Worm (Caenorhabditis elegans) whole organism, mixed stage, embryonic: Measurements from ENCODE around the gene T14G10.8.

Experiments used
- M03D4.4 ChIP-seq: sonication (generic microtip); optimal IDR thresholded peaks from 2 replicates; lab custom pipeline; 2017; ENCODE audit warnings: mild to moderate bottlenecking, missing genetic modification characterization, missing compliant biosample characterization
- bed-3 ChIP-seq: fragments of 200-800 bp; sonication (Bioruptor generic); optimal IDR thresholded peaks from 3 replicates; lab custom pipeline; 2018; ENCODE audit warnings: mild to moderate bottlenecking, missing genetic modification characterization, moderate library complexity, missing compliant biosample characterization
- ceh-83 ChIP-seq: fragments of 200-800 bp; sonication (Bioruptor generic); optimal IDR thresholded peaks from 2 replicates; lab custom pipeline; 2018; ENCODE audit warnings: mild to moderate bottlenecking, missing genetic modification characterization, missing compliant biosample characterization
- drap-1 ChIP-seq: fragments of 200-800 bp; sonication (Bioruptor generic); optimal IDR thresholded peaks from 3 replicates; lab custom pipeline; 2018; ENCODE audit warnings: mild to moderate bottlenecking, missing genetic modification characterization, missing compliant biosample characterization
- elt-3 ChIP-seq: fragments of 150-350 bp; optimal IDR thresholded peaks from 2 replicates; lab custom pipeline; 2014; ENCODE audit warnings: missing biosample characterization, missing genetic modification characterization
- flh-1 ChIP-seq: fragments of 200-800 bp; sonication (Bioruptor generic); optimal IDR thresholded peaks from 2 replicates; lab custom pipeline; 2018; ENCODE audit warnings: mild to moderate bottlenecking, missing genetic modification characterization, moderate library complexity, missing compliant biosample characterization
- ham-2 ChIP-seq: fragments of 200-800 bp; sonication (Bioruptor generic); optimal IDR thresholded peaks from 2 replicates; lab custom pipeline; 2018; ENCODE audit warnings: mild to moderate bottlenecking, missing genetic modification characterization, missing compliant biosample characterization
- lin-32 ChIP-seq: fragments of 200-800 bp; sonication (Bioruptor generic); optimal IDR thresholded peaks from 2 replicates; lab custom pipeline; 2018; ENCODE audit warnings: mild to moderate bottlenecking, missing genetic modification characterization, missing compliant biosample characterization
- mab-5 ChIP-seq: fragments of 150-350 bp; optimal IDR thresholded peaks from 2 replicates; lab custom pipeline; 2014; ENCODE audit warnings: missing biosample characterization, missing genetic modification characterization
- mls-2 ChIP-seq: sonication (generic microtip); optimal IDR thresholded peaks from 2 replicates; lab custom pipeline; 2016; ENCODE audit warnings: mild to moderate bottlenecking, missing genetic modification characterization, moderate library complexity, missing compliant biosample characterization
- nhr-12 ChIP-seq: fragments of 150-350 bp; optimal IDR thresholded peaks from 2 replicates; lab custom pipeline; 2014; ENCODE audit warnings: missing biosample characterization, missing genetic modification characterization
- nhr-2 ChIP-seq: fragments of 150-350 bp; optimal IDR thresholded peaks from 2 replicates; lab custom pipeline; 2014; ENCODE audit warnings: missing biosample characterization, missing genetic modification characterization
- nhr-237 ChIP-seq: fragments of 150-350 bp; optimal IDR thresholded peaks from 2 replicates; lab custom pipeline; 2014; ENCODE audit warnings: missing biosample characterization, missing genetic modification characterization
- nhr-76 ChIP-seq: sonication (generic microtip); optimal IDR thresholded peaks from 2 replicates; lab custom pipeline; 2017; ENCODE audit warnings: missing biosample characterization, missing genetic modification characterization
- pha-4 ChIP-seq: fragments of 150-350 bp; optimal IDR thresholded peaks from 2 replicates; lab custom pipeline; 2018; ENCODE audit warnings: missing biosample characterization, missing genetic modification reagents, missing genetic modification characterization
- sem-2 ChIP-seq: fragments of 200-800 bp; sonication (Bioruptor generic); optimal IDR thresholded peaks from 2 replicates; lab custom pipeline; 2018; ENCODE audit warnings: mild to moderate bottlenecking, missing genetic modification characterization, missing compliant biosample characterization
- tbx-8 ChIP-seq: fragments of 200-800 bp; sonication (Bioruptor generic); optimal IDR thresholded peaks from 2 replicates; lab custom pipeline; 2018; ENCODE audit warnings: mild to moderate bottlenecking, missing genetic modification characterization, moderate library complexity, missing compliant biosample characterization
- unc-120 ChIP-seq: sonication (generic microtip); optimal IDR thresholded peaks from 2 replicates; lab custom pipeline; 2017; ENCODE audit warnings: missing genetic modification characterization, missing compliant biosample characterization; ENCODE audit not compliant: poor library complexity, severe bottlenecking
- zip-8 ChIP-seq: fragments of 150-350 bp; optimal IDR thresholded peaks from 2 replicates; lab custom pipeline; 2014; ENCODE audit warnings: missing biosample characterization, missing genetic modification characterization
- ztf-11 ChIP-seq: fragments of 150-350 bp; optimal IDR thresholded peaks from 2 replicates; lab custom pipeline; 2014; ENCODE audit warnings: missing biosample characterization, missing genetic modification characterization

T14G10.8 gene

DNA sequence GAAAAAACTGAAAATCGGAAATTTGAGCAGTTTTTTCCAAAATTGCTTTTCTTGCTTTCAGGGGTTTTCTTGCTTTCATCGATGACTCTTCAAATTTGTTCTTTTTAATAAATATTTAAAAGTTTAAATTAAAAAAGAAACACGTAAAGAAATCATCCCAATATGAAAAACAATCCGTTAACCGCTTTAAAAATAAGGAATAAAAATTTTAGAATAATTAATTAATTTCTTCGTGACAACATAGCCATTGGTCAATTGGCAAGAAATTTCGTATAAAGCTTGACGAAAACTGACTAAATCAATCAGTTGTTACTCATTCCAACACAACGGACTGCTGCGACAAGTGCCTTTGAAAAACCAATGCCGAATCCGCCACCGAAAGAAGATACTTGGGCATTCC lies 34.2 kb downstream of the T14G10.8 start, which contains the start of gene nsph-3.2:
nsph-3.2 (plus strand) TSS at position 301 of the 400 bp plus-strand sequence.
- TF ChIP-seq pha-4 (tag; lab: Kevin White, UChicago): no peak
- no peak for TF ChIP-seq tbx-8
- TF ChIP-seq bed-3 (GFP tag; lab: Kevin White, UChicago): no peak
- TF ChIP-seq nhr-12 (tag; lab: Kevin White, UChicago): no peak
- no peak for TF ChIP-seq lin-32 (GFP tag; lab: Kevin White, UChicago)
- no peak for TF ChIP-seq drap-1 (GFP tag; lab: Kevin White, UChicago)

DNA sequence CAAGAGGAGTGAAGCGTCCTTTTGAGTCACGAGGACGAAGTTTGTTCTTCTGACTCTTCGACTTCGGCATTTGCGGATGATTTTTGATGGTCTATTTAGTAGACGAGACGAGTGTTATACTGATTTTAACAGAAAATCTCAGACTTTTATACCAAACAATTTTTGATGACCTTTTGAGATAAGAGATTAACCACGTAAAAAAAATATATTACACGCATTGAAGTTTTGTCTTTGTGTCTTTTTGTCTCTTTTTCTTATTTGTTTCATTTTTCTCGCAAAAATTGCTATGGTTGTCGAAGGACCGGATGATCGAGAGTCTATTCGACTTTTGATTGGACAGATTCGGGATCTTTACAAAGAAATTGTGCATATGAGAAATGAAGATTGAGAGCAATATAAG lies 35.3 kb downstream of the T14G10.8 start, which contains the start of gene spch-1:
spch-1 (minus strand) TSS at position 101 of the 400 bp plus-strand sequence.
- no peak for TF ChIP-seq nhr-76
- TF ChIP-seq, all 35 proteins: peak for 0

DNA sequence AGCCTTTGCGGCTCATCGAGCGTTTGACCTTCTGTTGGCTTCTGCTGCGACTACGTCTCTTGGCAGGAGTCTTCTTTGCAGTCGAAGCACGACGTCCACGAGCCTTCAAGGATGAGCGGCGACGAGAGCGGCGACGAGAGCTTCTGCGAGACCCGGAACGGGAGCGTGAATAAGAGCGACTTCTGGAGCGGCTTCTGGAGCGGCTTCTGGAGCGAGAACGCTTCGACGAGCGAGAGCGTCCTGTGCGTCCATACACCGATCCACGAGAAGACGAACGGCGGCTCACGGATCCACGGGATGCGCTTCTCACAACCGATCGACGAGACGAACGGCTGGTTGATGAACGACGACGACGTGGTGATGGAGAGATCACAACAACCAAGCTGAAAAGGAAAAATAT lies 35.9 kb downstream of the T14G10.8 start:
- TF ChIP-seq mab-5 (tag; lab: Kevin White, UChicago) (no peak), tbx-8 (no peak), elt-3 (tag; lab: Kevin White, UChicago) (no peak), unc-120 (no peak)

DNA sequence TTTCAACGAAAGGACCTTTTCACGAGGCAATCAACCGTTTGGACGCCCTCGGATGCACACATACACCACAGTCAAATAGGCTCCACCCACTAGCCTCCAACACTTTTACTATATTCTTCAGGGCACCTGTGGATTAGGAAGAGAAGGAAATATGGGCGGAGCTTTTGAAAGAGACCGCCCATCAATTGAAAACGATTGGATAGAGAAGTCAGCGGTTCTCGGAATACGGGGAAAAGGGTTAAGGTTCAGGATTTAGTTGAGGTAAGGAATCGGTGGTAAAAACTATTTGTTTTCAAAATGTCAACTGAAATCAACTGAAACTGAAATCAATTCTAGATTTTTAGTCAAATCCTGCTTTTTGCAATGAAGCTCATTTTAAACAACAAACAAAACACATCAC lies 36.4 kb downstream of the T14G10.8 start, which contains the start of gene egl-38:
egl-38 (minus strand) TSS at position 101 of the 400 bp plus-strand sequence.
- TF ChIP-seq sem-2 (GFP tag; lab: Kevin White, UChicago): no peak
- no peak for TF ChIP-seq nhr-12 (tag; lab: Kevin White, UChicago)
- TF ChIP-seq zip-8 (tag; lab: Kevin White, UChicago): no peak
- TF ChIP-seq ceh-83 (GFP tag; lab: Kevin White, UChicago): no peak
- TF ChIP-seq ztf-11: no peak
- TF ChIP-seq ham-2 (GFP tag; lab: Kevin White, UChicago): no peak
- no peak for TF ChIP-seq nhr-237 (tag; lab: Kevin White, UChicago)
- no peak for TF ChIP-seq mab-5 (tag; lab: Kevin White, UChicago)
- no peak for TF ChIP-seq M03D4.4 (tag; lab: Kevin White, UChicago)
- TF ChIP-seq nhr-2 (tag; lab: Kevin White, UChicago): no peak
- no peak for TF ChIP-seq mls-2 (tag; lab: Kevin White, UChicago)
- TF ChIP-seq tbx-8: no peak
- no peak for TF ChIP-seq flh-1

DNA sequence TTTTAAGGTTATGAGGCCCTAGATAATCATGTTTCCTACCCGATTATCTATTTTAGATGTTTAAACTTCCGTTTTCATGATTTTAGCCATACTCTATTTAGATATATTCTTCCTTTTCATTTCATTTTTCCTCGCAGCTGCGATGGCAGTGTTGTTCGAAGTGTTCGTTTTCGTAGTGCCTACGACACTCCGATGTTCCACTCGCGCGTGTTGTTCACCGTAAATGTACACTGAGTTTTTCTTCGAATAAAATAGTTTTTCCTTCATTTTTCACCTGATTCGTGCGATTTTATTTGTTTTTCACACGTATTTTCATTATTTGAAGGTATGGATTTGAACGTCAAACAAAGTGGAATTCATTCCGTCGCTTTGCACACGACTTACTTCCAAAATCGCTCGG lies 49.9 kb downstream of the T14G10.8 start, which contains the start of gene dis-3:
dis-3 (plus strand) TSS at position 322 of the 400 bp plus-strand sequence.
- TF ChIP-seq nhr-2 (tag; lab: Kevin White, UChicago) (no peak), pha-4 (tag; lab: Kevin White, UChicago) (peak; percentile 1)
